Fruit fly (Drosophila melanogaster): ENCODE results near the gene Jon65Aii.

Jon65Aii gene

dm6 chr3L:6085157-6085556 is 33.0 kb downstream of the Jon65Aii start (continued):
- TF ChIP-seq GATAe (GFP tag; conservative IDR thresholded peaks at IDR 0.05): no peak
- peak; percentile 5 for TF ChIP-seq sens (GFP tag)
- TF ChIP-seq CG1233 (GFP tag; optimal IDR thresholded peaks at IDR 0.05): no peak
- TF ChIP-seq dysf (GFP tag; IDR thresholded peaks at IDR 0.05): peak; percentile 47; the same call in 2 of the 3 replicates
- TF ChIP-seq CG12942 (GFP tag; optimal IDR thresholded peaks at IDR 0.05): no peak
- TF ChIP-seq tio (GFP tag; optimal IDR thresholded peaks at IDR 0.05): peak; percentile 4
- TF ChIP-seq CG4424 (GFP tag; optimal IDR thresholded peaks at IDR 0.05): peak; percentile 11
- no peak for TF ChIP-seq Myb (GFP tag; optimal IDR thresholded peaks at IDR 0.05)
- peak; percentile 3 for TF ChIP-seq Asciz (GFP tag; optimal IDR thresholded peaks at IDR 0.05)
- peak; percentile 6 for TF ChIP-seq CG17359 (tag; optimal IDR thresholded peaks at IDR 0.05)
- no peak for TF ChIP-seq CG13775 (GFP tag; optimal IDR thresholded peaks at IDR 0.05)
- no peak for TF ChIP-seq ci (GFP tag; IDR thresholded peaks at IDR 0.05)
- peak; percentile 17 for TF ChIP-seq nmo (GFP tag; optimal IDR thresholded peaks at IDR 0.05)
- no peak for TF ChIP-seq CG12104 (GFP tag; optimal IDR thresholded peaks at IDR 0.05)
- TF ChIP-seq D19A (tag; optimal IDR thresholded peaks at IDR 0.05): peak; percentile 50
- TF ChIP-seq CG3407 (GFP tag; optimal IDR thresholded peaks at IDR 0.05): no peak
- TF ChIP-seq NfI (GFP tag; optimal IDR thresholded peaks at IDR 0.05): peak; percentile 16
- peak; percentile 50 for TF ChIP-seq Sox100B (GFP tag; optimal IDR thresholded peaks at IDR 0.05)
- TF ChIP-seq CG31441 (GFP tag; IDR thresholded peaks at IDR 0.05): peak; percentile 55; the same call in 1 of the 2 replicates
- peak; percentile 28 for TF ChIP-seq CG9727 (GFP tag; optimal IDR thresholded peaks at IDR 0.05)
- no peak for TF ChIP-seq CG15479 (GFP tag; optimal IDR thresholded peaks at IDR 0.05)
- peak; percentile 9 for TF ChIP-seq CG17385 (GFP tag; optimal IDR thresholded peaks at IDR 0.05)
- TF ChIP-seq ken (GFP tag; IDR thresholded peaks at IDR 0.05): no peak
- TF ChIP-seq CG10543 (GFP tag; optimal IDR thresholded peaks at IDR 0.05): no peak
- no peak for TF ChIP-seq stwl (tag; optimal IDR thresholded peaks at IDR 0.05)
- TF ChIP-seq CG17361 (GFP tag; IDR thresholded peaks at IDR 0.05): peak; percentile 23; the same call in 1 of the 3 replicates
- peak; percentile 31 for TF ChIP-seq CG10267 (tag; optimal IDR thresholded peaks at IDR 0.05)
- TF ChIP-seq jumu (GFP tag; optimal IDR thresholded peaks at IDR 0.05): no peak
- peak; percentile 25; the same call in 1 of the 3 replicates for TF ChIP-seq row (GFP tag; IDR thresholded peaks at IDR 0.05)
- peak; percentile 42 for TF ChIP-seq Blimp-1 (GFP tag; optimal IDR thresholded peaks at IDR 0.05)
- peak; percentile 29 for TF ChIP-seq PHDP (tag; optimal IDR thresholded peaks at IDR 0.05)
- 0 out of 2 replicates have a peak, but pooled peaks have one; percentile 5 for TF ChIP-seq sob (GFP tag; IDR thresholded peaks at IDR 0.05)
- no peak for TF ChIP-seq D (optimal IDR thresholded peaks at IDR 0.05)
- TF ChIP-seq D (GFP tag; optimal IDR thresholded peaks at IDR 0.05): peak; percentile 32
- peak; percentile 9 for TF ChIP-seq CG12659 (GFP tag; optimal IDR thresholded peaks at IDR 0.05)
- TF ChIP-seq scrt (GFP tag; optimal IDR thresholded peaks at IDR 0.05): no peak
- no peak for TF ChIP-seq CG4404 (GFP tag; IDR thresholded peaks at IDR 0.05)
- no peak for TF ChIP-seq vfl (GFP tag; optimal IDR thresholded peaks at IDR 0.05)
- TF ChIP-seq ems (GFP tag; optimal IDR thresholded peaks at IDR 0.05): no peak
- TF ChIP-seq Oli (tag; optimal IDR thresholded peaks at IDR 0.05): peak; percentile 12
- no peak for TF ChIP-seq btn (GFP tag; optimal IDR thresholded peaks at IDR 0.05)
- peak in 1 of 3 experiments; percentile 38 for TF ChIP-seq lola (GFP tag; optimal IDR thresholded peaks at IDR 0.05)
- peak; percentile 20 for TF ChIP-seq gsb-n (tag; optimal IDR thresholded peaks at IDR 0.05)
- no peak for TF ChIP-seq her (GFP tag; optimal IDR thresholded peaks at IDR 0.05)
- TF ChIP-seq Chrac-16 (GFP tag; optimal IDR thresholded peaks at IDR 0.05): no peak
- peak; percentile 50 for TF ChIP-seq dmrt99B (tag; optimal IDR thresholded peaks at IDR 0.05)
- TF ChIP-seq CG30403 (GFP tag; optimal IDR thresholded peaks at IDR 0.05): peak; percentile 15

Data from whole organism, embryonic.